Worm (Caenorhabditis elegans) whole organism, L1 larva: ENCODE measurements around the gene srx-111.

ENCODE experiments used
- C04F5.9 ChIP-seq: sonication (generic microtip); optimal IDR thresholded peaks from 2 replicates; lab custom pipeline; 2016; ENCODE audit warnings: missing genetic modification characterization, missing compliant biosample characterization
- aly-2 ChIP-seq: fragments of 150-350 bp; optimal IDR thresholded peaks from 2 replicates; lab custom pipeline; 2014; ENCODE audit warnings: missing biosample characterization, missing genetic modification characterization
- ceh-8 ChIP-seq: fragments of 200-800 bp; sonication (Bioruptor generic); optimal IDR thresholded peaks from 2 replicates; lab custom pipeline; 2018; ENCODE audit warnings: mild to moderate bottlenecking, missing genetic modification characterization, moderate library complexity, missing compliant biosample characterization
- ceh-82 ChIP-seq, 3 experiments: fragments of 150-350 bp in 1 of 3; sonication (generic microtip) in 2 of 3; optimal IDR thresholded peaks; 2 replicates each; lab custom pipeline; 2014 to 2017; ENCODE audit warnings: missing biosample characterization in 3 of 3, missing genetic modification characterization in 3 of 3
- dsc-1 ChIP-seq: sonication (generic microtip); optimal IDR thresholded peaks from 2 replicates; lab custom pipeline; 2016; ENCODE audit warnings: mild to moderate bottlenecking, missing genetic modification characterization, missing compliant biosample characterization
- efl-1 ChIP-seq, 4 experiments: fragments of 150-350 bp; optimal IDR thresholded peaks in 3 of 4; peaks in 1 of 4; 1 replicate in 1 of 4; 2 replicates in 3 of 4; lab custom pipeline; 2014; ENCODE audit warnings: missing biosample characterization in 2 of 4, missing genetic modification characterization in 2 of 4, missing genetic modification reagents in 2 of 4
- egl-27 ChIP-seq, 2 experiments: fragments of 150-350 bp in 1 of 2; sonication (generic microtip); optimal IDR thresholded peaks; 3 replicates each; lab custom pipeline; 2017 to 2018; ENCODE audit warnings: missing biosample characterization in 2 of 2, missing genetic modification characterization in 2 of 2, missing genetic modification reagents in 2 of 2
- elt-2 ChIP-seq: sonication (generic microtip); optimal IDR thresholded peaks from 2 replicates; lab custom pipeline; 2016; ENCODE audit warnings: missing genetic modification characterization, mild to moderate bottlenecking, inconsistent platforms, missing compliant biosample characterization, missing genetic modification reagents
- ets-5 ChIP-seq: fragments of 200-800 bp; sonication (Bioruptor generic); IDR thresholded peaks from 2 replicates; pipeline ENCODE4 v1.3.6; 2022; ENCODE audit warnings: missing genetic modification characterization, missing compliant biosample characterization
- fkh-8 ChIP-seq: sonication (generic microtip); optimal IDR thresholded peaks from 2 replicates; lab custom pipeline; 2016; ENCODE audit warnings: mild to moderate bottlenecking, missing genetic modification characterization, missing compliant biosample characterization
- fos-1 ChIP-seq: fragments of 150-350 bp; optimal IDR thresholded peaks from 2 replicates; lab custom pipeline; 2014; ENCODE audit warnings: missing biosample characterization, missing genetic modification characterization
- hlh-17 ChIP-seq: fragments of 200-800 bp; sonication (Bioruptor generic); optimal IDR thresholded peaks from 2 replicates; lab custom pipeline; 2018; ENCODE audit warnings: missing genetic modification characterization, mild to moderate bottlenecking, missing compliant biosample characterization, moderate library complexity, borderline replicate concordance
- isw-1 ChIP-seq: fragments of 200-800 bp; sonication (Bioruptor generic); IDR thresholded peaks from 2 replicates; pipeline ENCODE4 v1.3.6; 2022; ENCODE audit warnings: missing genetic modification characterization, missing compliant biosample characterization
- lin-13 ChIP-seq: fragments of 150-350 bp; optimal IDR thresholded peaks from 2 replicates; lab custom pipeline; 2014; ENCODE audit warnings: missing biosample characterization, missing genetic modification reagents, missing genetic modification characterization
- lin-15B ChIP-seq: fragments of 150-350 bp; sonication (generic microtip); optimal IDR thresholded peaks from 3 replicates; lab custom pipeline; 2014; ENCODE audit warnings: missing biosample characterization, missing genetic modification characterization
- lin-39 ChIP-seq: fragments of 150-350 bp; optimal IDR thresholded peaks from 2 replicates; lab custom pipeline; 2014; ENCODE audit warnings: missing biosample characterization, missing genetic modification reagents, missing genetic modification characterization
- lir-3 ChIP-seq: sonication (generic microtip); optimal IDR thresholded peaks from 2 replicates; lab custom pipeline; 2016; ENCODE audit warnings: mild to moderate bottlenecking, missing genetic modification characterization, moderate library complexity, missing compliant biosample characterization; ENCODE audit not compliant: poor library complexity
- mab-9 ChIP-seq: fragments of 200-800 bp; sonication (Bioruptor generic); IDR thresholded peaks from 2 replicates; pipeline ENCODE4 v1.3.6; 2022; ENCODE audit warnings: missing genetic modification reagents, missing genetic modification characterization, missing compliant biosample characterization
- nhr-12 ChIP-seq: sonication (generic microtip); optimal IDR thresholded peaks from 2 replicates; lab custom pipeline; 2017; ENCODE audit warnings: missing biosample characterization, missing genetic modification characterization
- nhr-19 ChIP-seq: fragments of 200-800 bp; sonication (Bioruptor generic); conservative IDR thresholded peaks from 2 replicates; pipeline ENCODE4 v1.3.6; 2022; ENCODE audit warnings: missing genetic modification characterization, missing compliant biosample characterization
- nhr-77 ChIP-seq: fragments of 150-350 bp; optimal IDR thresholded peaks from 2 replicates; lab custom pipeline; 2014; ENCODE audit warnings: missing biosample characterization, missing genetic modification characterization
- nhr-84 ChIP-seq: sonication (generic microtip); optimal IDR thresholded peaks from 2 replicates; lab custom pipeline; 2017; ENCODE audit warnings: missing biosample characterization, missing genetic modification characterization
- nhr-85 ChIP-seq: sonication (generic microtip); peaks from one replicate; lab custom pipeline; 2016; ENCODE audit warnings: missing genetic modification characterization, inconsistent platforms, missing compliant biosample characterization
- nhr-90 ChIP-seq: sonication (generic microtip); optimal IDR thresholded peaks from 2 replicates; lab custom pipeline; 2016; ENCODE audit warnings: mild to moderate bottlenecking, missing genetic modification characterization, missing compliant biosample characterization; ENCODE audit not compliant: poor library complexity
- pag-3 ChIP-seq: sonication (generic microtip); optimal IDR thresholded peaks from 2 replicates; lab custom pipeline; 2017; ENCODE audit warnings: missing genetic modification characterization, mild to moderate bottlenecking, missing compliant biosample characterization, antibody characterized with exemption, borderline replicate concordance; ENCODE audit not compliant: insufficient read depth
- pax-3 ChIP-seq: fragments of 200-800 bp; sonication (Bioruptor generic); optimal IDR thresholded peaks from 2 replicates; lab custom pipeline; 2018; ENCODE audit warnings: mild to moderate bottlenecking, missing genetic modification characterization, moderate library complexity, missing compliant biosample characterization
- pqm-1 ChIP-seq: sonication (generic microtip); optimal IDR thresholded peaks from 3 replicates; lab custom pipeline; 2017; ENCODE audit warnings: missing biosample characterization, missing genetic modification characterization
- rnt-1 ChIP-seq: sonication (generic microtip); optimal IDR thresholded peaks from 2 replicates; lab custom pipeline; 2016; ENCODE audit warnings: mild to moderate bottlenecking, missing genetic modification characterization, moderate library complexity, missing compliant biosample characterization
- snu-23 ChIP-seq: sonication (generic microtip); optimal IDR thresholded peaks from 2 replicates; lab custom pipeline; 2016; ENCODE audit warnings: missing genetic modification characterization, missing compliant biosample characterization
- sptf-1 ChIP-seq: fragments of 150-350 bp; optimal IDR thresholded peaks from 2 replicates; lab custom pipeline; 2014; ENCODE audit warnings: missing biosample characterization, missing genetic modification characterization
- tlp-1 ChIP-seq: fragments of 150-350 bp; optimal IDR thresholded peaks from 2 replicates; lab custom pipeline; 2014; ENCODE audit warnings: missing biosample characterization, missing genetic modification characterization
- unc-130 ChIP-seq: fragments of 150-350 bp; optimal IDR thresholded peaks from 2 replicates; lab custom pipeline; 2017; ENCODE audit warnings: missing biosample characterization, missing genetic modification characterization, inconsistent platforms
- unc-86 ChIP-seq: sonication (generic microtip); optimal IDR thresholded peaks from 2 replicates; lab custom pipeline; 2016; ENCODE audit warnings: missing genetic modification characterization, missing compliant biosample characterization
- vab-15 ChIP-seq: sonication (generic microtip); optimal IDR thresholded peaks from 2 replicates; lab custom pipeline; 2017; ENCODE audit warnings: missing genotype, mild to moderate bottlenecking, missing genetic modification characterization, missing compliant biosample characterization
- xbp-1 ChIP-seq: sonication (generic microtip); optimal IDR thresholded peaks from 2 replicates; lab custom pipeline; 2016; ENCODE audit warnings: missing genetic modification characterization, missing compliant biosample characterization
- zag-1 ChIP-seq: fragments of 150-350 bp; optimal IDR thresholded peaks from 2 replicates; lab custom pipeline; 2014; ENCODE audit warnings: missing biosample characterization, missing genetic modification characterization
- ztf-4 ChIP-seq: fragments of 150-350 bp; optimal IDR thresholded peaks from 2 replicates; lab custom pipeline; 2014; ENCODE audit warnings: missing biosample characterization, missing genetic modification characterization

Gene srx-111

DNA sequence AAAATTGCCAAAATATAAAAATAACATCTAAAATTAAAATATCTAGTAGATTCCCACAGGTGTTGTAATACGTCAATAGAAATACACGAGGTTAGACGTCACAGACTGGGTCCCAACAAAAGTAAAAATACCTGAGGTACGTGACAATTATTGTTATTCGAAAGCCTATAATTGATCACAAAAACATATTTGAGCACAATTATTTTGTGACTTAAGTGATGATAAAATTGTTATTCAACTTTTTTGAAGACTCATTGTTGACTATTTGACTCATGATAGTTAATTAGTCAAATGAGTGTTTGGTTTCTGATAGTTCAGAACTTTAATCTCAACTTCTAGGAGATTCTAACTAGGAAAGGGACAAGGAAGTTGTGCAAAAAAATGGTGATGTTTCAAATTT lies 20.2 kb downstream of the srx-111 start (continued):
- no peak for TF ChIP-seq egl-27 (tag; optimal IDR thresholded peaks at IDR 0.05; lab: Kevin White, UChicago)

- no peak for TF ChIP-seq aly-2 (tag; lab: Kevin White, UChicago)
- no peak for TF ChIP-seq pax-3 (tag; lab: Kevin White, UChicago)
- TF ChIP-seq lin-39 (tag; lab: Kevin White, UChicago): no peak
- TF ChIP-seq isw-1: no peak
- no peak for TF ChIP-seq hlh-17 (GFP tag; lab: Kevin White, UChicago)
- no peak for TF ChIP-seq tlp-1 (tag; lab: Kevin White, UChicago)
- TF ChIP-seq xbp-1 (tag; lab: Kevin White, UChicago): no peak
- TF ChIP-seq dsc-1 (tag; lab: Kevin White, UChicago): no peak
- no peak for TF ChIP-seq rnt-1 (tag; lab: Kevin White, UChicago)
- no peak for TF ChIP-seq pag-3
- TF ChIP-seq elt-2 (tag; lab: Kevin White, UChicago): no peak
- TF ChIP-seq fkh-8 (tag; lab: Kevin White, UChicago): no peak
- TF ChIP-seq nhr-19 (GFP tag; lab: Robert Waterston, UW): no peak
- TF ChIP-seq lin-15B: no peak
- TF ChIP-seq ztf-4 (tag; lab: Kevin White, UChicago): no peak
- no peak for TF ChIP-seq sptf-1 (tag; lab: Kevin White, UChicago)
- no peak for TF ChIP-seq lin-13 (GFP tag; lab: Kevin White, UChicago)
- no peak for TF ChIP-seq ceh-8 (GFP tag; lab: Kevin White, UChicago)
- no peak for TF ChIP-seq zag-1 (tag; lab: Kevin White, UChicago)
These were observed 21.9 kb downstream of the srx-111 start, which contains the start of gene T24E12.11 for ce11 chrII:3779463-3779862. Gene T24E12.11 (minus strand): TSS chrII:3779563.

DNA sequence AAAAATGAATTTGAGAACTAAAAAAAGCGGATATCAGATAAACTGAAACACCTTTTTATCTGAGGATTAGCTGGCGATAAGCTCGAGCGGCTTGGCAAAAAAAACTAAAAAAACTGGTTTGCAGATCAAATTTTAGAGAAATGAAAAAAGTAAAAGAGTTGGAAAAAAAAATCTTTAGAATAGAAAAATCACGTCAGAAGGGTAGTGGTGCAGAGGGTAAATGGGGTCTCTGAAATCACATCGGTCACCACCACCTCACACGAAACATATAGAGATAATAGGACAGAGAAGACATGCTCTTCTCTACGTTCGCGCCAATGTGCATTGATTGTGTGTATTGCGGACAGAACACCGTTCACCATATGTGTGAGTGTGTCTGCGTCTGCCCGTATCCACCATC lies 23.6 kb downstream of the srx-111 start:
- TF ChIP-seq efl-1 (optimal IDR thresholded peaks at IDR 0.05; lab: Kevin White, UChicago) (no peak), efl-1 (GFP tag; optimal IDR thresholded peaks at IDR 0.05 in 1 of 2; lab: Kevin White, UChicago) (peak in 1 of 2 experiments; percentile 67), snu-23 (no peak)

- no peak for TF ChIP-seq nhr-85 (tag; lab: Kevin White, UChicago)
- no peak for TF ChIP-seq lir-3 (tag; lab: Kevin White, UChicago)
- no peak for TF ChIP-seq nhr-84
- no peak for TF ChIP-seq tlp-1 (tag; lab: Kevin White, UChicago)
- no peak for TF ChIP-seq C04F5.9 (tag; lab: Kevin White, UChicago)
- TF ChIP-seq ets-5 (GFP tag; lab: Robert Waterston, UW): no peak
- no peak for TF ChIP-seq nhr-90
- TF ChIP-seq xbp-1 (tag; lab: Kevin White, UChicago): no peak
- TF ChIP-seq pax-3 (tag; lab: Kevin White, UChicago): no peak
- TF ChIP-seq ceh-82 (tag; optimal IDR thresholded peaks at IDR 0.05; lab: Kevin White, UChicago): no peak
- no peak for TF ChIP-seq unc-86
- no peak for TF ChIP-seq pqm-1 (tag; lab: Kevin White, UChicago)
- no peak for TF ChIP-seq mab-9 (GFP tag; lab: Robert Waterston, UW)
- no peak for TF ChIP-seq vab-15 (tag; lab: Kevin White, UChicago)
- no peak for TF ChIP-seq fos-1
- no peak for TF ChIP-seq unc-130 (tag; lab: Kevin White, UChicago)
- TF ChIP-seq nhr-77 (tag; lab: Kevin White, UChicago): no peak
- no peak for TF ChIP-seq nhr-12 (tag; lab: Kevin White, UChicago)
- TF ChIP-seq, all 84 proteins: peak for 0
These were observed 24.9 kb downstream of the srx-111 start, which contains the start of gene T24E12.2 for ce11 chrII:3782309-3783000. Gene T24E12.2 (plus strand): TSS chrII:3782950.
